Worm (Caenorhabditis elegans) whole organism, L4 larva: Measurements from ENCODE around the gene rfip-1.

Source experiments
- F37D6.2 ChIP-seq: sonication (generic microtip); optimal IDR thresholded peaks from 2 replicates; lab custom pipeline; 2016; ENCODE audit warnings: mild to moderate bottlenecking, missing genetic modification characterization, missing compliant biosample characterization
- Y75B8A.6 ChIP-seq: fragments of 200-800 bp; sonication (Bioruptor generic); IDR thresholded peaks from 2 replicates; pipeline ENCODE4 v1.3.6; 2022; ENCODE audit warnings: missing genetic modification reagents, missing genetic modification characterization, missing compliant biosample characterization
- ces-1 ChIP-seq: fragments of 150-350 bp; sonication (generic microtip); optimal IDR thresholded peaks from 4 replicates; lab custom pipeline; 2014; ENCODE audit warnings: missing biosample characterization, missing genetic modification reagents, missing genetic modification characterization
- egl-27 ChIP-seq: sonication (generic microtip); optimal IDR thresholded peaks from 3 replicates; lab custom pipeline; 2017; ENCODE audit warnings: missing biosample characterization, missing genetic modification reagents, missing genetic modification characterization
- fkh-10 ChIP-seq: fragments of 150-350 bp; optimal IDR thresholded peaks from 2 replicates; lab custom pipeline; 2014; ENCODE audit warnings: missing biosample characterization, missing genetic modification reagents, missing genetic modification characterization
- fos-1 ChIP-seq: fragments of 150-350 bp; optimal IDR thresholded peaks from 2 replicates; lab custom pipeline; 2014; ENCODE audit warnings: missing biosample characterization, missing genetic modification characterization
- pqm-1 ChIP-seq: sonication (generic microtip); optimal IDR thresholded peaks from 2 replicates; lab custom pipeline; 2017; ENCODE audit warnings: missing biosample characterization, missing genetic modification characterization
- skn-1 ChIP-seq: fragments of 150-350 bp; optimal IDR thresholded peaks from 2 replicates; lab custom pipeline; 2014; ENCODE audit warnings: missing biosample characterization, missing genetic modification characterization
- ztf-11 ChIP-seq: fragments of 150-350 bp; optimal IDR thresholded peaks from 2 replicates; lab custom pipeline; 2014; ENCODE audit warnings: missing biosample characterization, missing genetic modification characterization

- no peak for TF ChIP-seq fkh-10
- no peak for TF ChIP-seq ztf-11 (tag; lab: Kevin White, UChicago)
- no peak for TF ChIP-seq egl-27 (tag; lab: Kevin White, UChicago)
- no peak for TF ChIP-seq pqm-1 (tag; lab: Kevin White, UChicago)
- TF ChIP-seq fos-1 (tag; lab: Kevin White, UChicago), result no peak
- TF ChIP-seq F37D6.2 (tag; lab: Kevin White, UChicago), result no peak
- TF ChIP-seq ces-1 (GFP tag; lab: Kevin White, UChicago), result no peak
- TF ChIP-seq skn-1 (tag; lab: Kevin White, UChicago), result no peak
- no peak for TF ChIP-seq Y75B8A.6 (GFP tag; lab: Robert Waterston, UW)
Measured at ce11 chrII:5902139-5902538, 17.8 kb downstream of the rfip-1 start.
